Fruit fly (Drosophila melanogaster): ENCODE results near the gene caz.

The caz gene

DNA sequence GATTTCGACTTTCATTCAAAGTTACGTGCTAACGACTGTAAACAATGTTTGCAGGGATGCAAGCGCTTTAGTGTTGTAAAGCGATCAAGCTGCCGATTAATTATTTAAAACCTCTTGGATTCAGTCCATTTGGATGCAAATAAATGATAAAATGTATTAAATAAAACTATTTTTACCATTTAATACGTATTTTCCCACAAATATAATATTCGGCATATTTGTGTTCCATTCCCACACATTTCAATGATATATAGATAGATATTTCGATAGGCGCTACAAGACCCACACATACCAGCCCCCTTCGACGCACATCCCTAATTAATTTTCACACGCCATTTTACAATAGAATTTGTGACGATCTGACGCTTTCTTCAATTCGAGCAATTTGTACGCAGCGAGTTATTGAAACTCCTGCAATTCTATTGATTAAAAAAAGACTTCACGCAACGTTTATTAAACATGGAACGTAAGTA, at the start of gene caz, which contains the start of gene CG32576:
caz (plus strand) TSS at position 319 of the 473 bp plus-strand sequence.
CG32576 (minus strand) TSS at position 42 of the 473 bp plus-strand sequence.
- no peak for TF ChIP-seq ttk (optimal IDR thresholded peaks at IDR 0.05)
- TF ChIP-seq psq (optimal IDR thresholded peaks at IDR 0.05) = no peak
- TF ChIP-seq Sin3A (optimal IDR thresholded peaks at IDR 0.05) = no peak
- no peak for TF ChIP-seq insv (optimal IDR thresholded peaks at IDR 0.05)
- TF ChIP-seq h (optimal IDR thresholded peaks at IDR 0.05) = no peak

DNA sequence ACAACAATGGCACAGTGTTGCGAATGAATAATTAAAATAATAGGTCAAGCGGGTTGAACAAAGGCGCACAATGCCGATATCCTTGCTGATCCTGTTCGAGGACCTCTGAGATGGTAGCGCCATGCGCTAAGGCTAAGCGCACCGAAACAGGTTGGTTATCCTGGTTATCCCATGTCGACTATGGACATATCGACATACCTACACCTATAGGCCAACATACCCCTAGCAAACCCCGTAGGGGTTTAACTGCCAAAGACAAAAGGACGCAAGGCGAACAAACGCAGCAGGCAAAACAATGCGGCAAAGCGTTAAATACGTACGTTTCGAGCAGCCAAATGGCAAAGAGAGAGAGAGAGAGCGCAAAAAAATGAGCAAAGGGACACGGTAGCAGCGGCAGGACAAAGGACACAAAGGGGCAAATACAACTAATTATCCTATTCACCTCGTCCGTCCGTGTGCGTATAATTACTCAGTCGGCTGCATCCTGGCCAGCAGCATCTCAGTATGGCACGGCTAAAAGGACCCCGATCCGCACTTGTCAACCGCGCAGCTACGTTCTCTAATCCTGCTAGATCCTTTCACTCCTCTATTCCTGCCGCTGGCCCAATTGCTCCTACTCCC, 46.7 kb upstream of the caz start:
- TF ChIP-seq Sin3A (optimal IDR thresholded peaks at IDR 0.05) (no peak), psq (optimal IDR thresholded peaks at IDR 0.05) (no peak)

dm6 chrX:16243989-16244388, 44.6 kb upstream of the caz start:
- TF ChIP-seq psq (optimal IDR thresholded peaks at IDR 0.05) = no peak

DNA sequence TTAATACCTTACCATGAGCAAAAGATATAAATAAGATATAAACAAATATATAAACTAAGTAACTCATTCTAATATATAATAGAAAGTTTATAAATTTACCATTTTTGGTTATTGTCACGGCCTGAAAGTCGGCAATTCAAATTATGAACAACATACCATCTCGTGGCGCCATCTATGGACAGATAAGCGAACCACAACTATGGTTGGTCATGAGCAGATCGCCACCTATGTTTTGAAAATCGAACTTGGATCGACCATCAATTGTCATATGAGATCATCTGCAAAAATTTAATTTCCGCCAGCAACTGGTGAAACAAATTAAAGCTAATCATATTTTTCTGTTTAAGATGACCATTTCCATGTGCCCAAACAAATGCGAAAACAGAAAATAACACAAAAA, 43.9 kb upstream of the caz start:
- TF ChIP-seq Sin3A (optimal IDR thresholded peaks at IDR 0.05) (no peak), insv (optimal IDR thresholded peaks at IDR 0.05) (no peak), Myc (optimal IDR thresholded peaks at IDR 0.05) (no peak), psq (optimal IDR thresholded peaks at IDR 0.05) (no peak), ttk (optimal IDR thresholded peaks at IDR 0.05) (no peak), h (optimal IDR thresholded peaks at IDR 0.05) (no peak)

- TF ChIP-seq Sin3A (optimal IDR thresholded peaks at IDR 0.05) (no peak), ttk (optimal IDR thresholded peaks at IDR 0.05) (no peak), h (optimal IDR thresholded peaks at IDR 0.05) (no peak), psq (optimal IDR thresholded peaks at IDR 0.05) (no peak), insv (optimal IDR thresholded peaks at IDR 0.05) (no peak), Myc (optimal IDR thresholded peaks at IDR 0.05) (no peak)
Measured at dm6 chrX:16263415-16263814, 25.2 kb upstream of the caz start.

dm6 chrX:16266437-16266836, 22.2 kb upstream of the caz start, which contains the start of gene CG12507:
CG12507 (minus strand) TSS chrX:16266537.
- TF ChIP-seq psq (optimal IDR thresholded peaks at IDR 0.05) (no peak), h (optimal IDR thresholded peaks at IDR 0.05) (no peak), ttk (optimal IDR thresholded peaks at IDR 0.05) (no peak), insv (optimal IDR thresholded peaks at IDR 0.05) (no peak), Myc (optimal IDR thresholded peaks at IDR 0.05) (no peak), Sin3A (optimal IDR thresholded peaks at IDR 0.05) (no peak)

DNA sequence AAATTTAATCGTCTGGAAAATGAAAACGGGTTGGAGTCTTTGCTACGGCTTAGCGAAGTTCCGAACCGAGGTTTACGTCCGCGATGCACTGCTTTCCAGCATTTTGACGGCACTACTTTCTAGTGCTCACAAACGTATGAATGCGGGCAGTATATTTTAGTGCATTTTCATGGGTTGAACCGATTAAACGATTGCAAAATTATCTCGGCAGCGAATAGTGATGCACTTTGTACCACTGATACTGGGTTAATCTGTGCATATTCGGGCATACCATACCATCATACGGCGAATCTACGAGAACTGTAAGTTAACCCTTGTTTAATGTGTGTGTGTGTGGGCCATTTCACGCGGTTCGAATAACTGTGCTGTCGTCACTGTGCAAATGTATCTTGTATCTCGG, 17.8 kb upstream of the caz start, which contains the start of gene Mfe2:
Mfe2 (plus strand) TSS at position 157 of the 400 bp plus-strand sequence.
- TF ChIP-seq ttk (optimal IDR thresholded peaks at IDR 0.05) (no peak), Myc (optimal IDR thresholded peaks at IDR 0.05) (no peak), Sin3A (optimal IDR thresholded peaks at IDR 0.05) (no peak), psq (optimal IDR thresholded peaks at IDR 0.05) (no peak), h (optimal IDR thresholded peaks at IDR 0.05) (no peak), insv (optimal IDR thresholded peaks at IDR 0.05) (no peak)

DNA sequence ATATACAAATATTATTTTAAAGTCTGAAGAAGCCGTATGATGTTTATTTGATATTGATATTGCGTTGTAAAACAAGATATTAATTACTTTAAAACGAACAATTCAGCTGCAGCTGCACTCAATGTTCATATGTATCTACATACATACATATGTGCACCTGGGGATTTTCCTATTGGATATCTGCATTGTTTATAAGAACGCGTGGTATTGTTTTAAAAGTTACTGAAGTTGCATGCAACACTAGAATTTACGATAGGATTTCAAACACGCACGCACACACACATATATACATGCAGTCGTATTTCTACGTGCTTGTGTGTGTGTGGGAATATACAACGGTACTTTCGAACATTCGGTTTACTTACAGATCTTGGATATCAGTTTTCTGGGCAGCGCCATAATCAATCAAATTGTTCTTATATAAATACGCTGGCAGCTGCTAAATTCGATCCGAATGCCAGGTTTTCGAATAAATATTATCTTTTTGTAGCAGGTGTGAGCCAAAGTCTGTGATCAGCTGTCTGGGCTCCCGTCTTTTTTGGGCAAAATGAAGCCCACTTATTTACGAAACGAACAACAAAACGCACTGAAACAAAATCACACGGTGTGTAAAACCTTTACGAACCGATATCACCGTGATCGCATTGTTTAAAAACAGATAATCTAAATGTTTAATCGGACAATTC, 13.3 kb upstream of the caz start:
- TF ChIP-seq h (optimal IDR thresholded peaks at IDR 0.05) = no peak
- TF ChIP-seq Myc (optimal IDR thresholded peaks at IDR 0.05) = no peak
- no peak for TF ChIP-seq insv (optimal IDR thresholded peaks at IDR 0.05)
- TF ChIP-seq Sin3A (optimal IDR thresholded peaks at IDR 0.05) = no peak
- no peak for TF ChIP-seq psq (optimal IDR thresholded peaks at IDR 0.05)
- no peak for TF ChIP-seq ttk (optimal IDR thresholded peaks at IDR 0.05)

DNA sequence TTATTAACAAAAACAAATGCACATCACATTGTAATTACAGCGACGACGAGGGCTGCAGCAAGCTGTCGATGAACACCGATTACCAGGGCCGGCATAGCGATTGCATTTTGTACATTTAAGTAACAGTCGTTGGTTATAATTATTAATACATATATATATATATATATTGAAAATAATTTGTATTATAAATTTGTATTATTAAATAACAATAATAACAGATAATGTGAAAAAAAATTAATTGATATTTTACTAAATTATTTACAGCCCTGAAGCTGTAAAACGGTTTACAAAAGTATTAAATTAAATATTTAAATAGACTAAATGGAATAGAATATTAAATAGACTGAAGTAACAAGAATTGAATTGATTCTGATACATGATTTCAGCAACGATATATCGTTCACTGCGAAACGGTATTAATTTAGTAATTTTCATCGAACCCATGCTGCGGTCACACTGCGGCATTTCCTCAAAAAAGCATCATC, 12.7 kb upstream of the caz start, which contains the start of the genes kat80 and Prosalpha4:
kat80 (minus strand) TSS at position 327 of the 485 bp plus-strand sequence.
Prosalpha4 (plus strand) TSS at position 417 of the 485 bp plus-strand sequence.
- no peak for TF ChIP-seq h (optimal IDR thresholded peaks at IDR 0.05)
- no peak for TF ChIP-seq ttk (optimal IDR thresholded peaks at IDR 0.05)
- no peak for TF ChIP-seq psq (optimal IDR thresholded peaks at IDR 0.05)
- TF ChIP-seq Sin3A (optimal IDR thresholded peaks at IDR 0.05) = no peak
- no peak for TF ChIP-seq insv (optimal IDR thresholded peaks at IDR 0.05)
- no peak for TF ChIP-seq Myc (optimal IDR thresholded peaks at IDR 0.05)

- TF ChIP-seq Sin3A (optimal IDR thresholded peaks at IDR 0.05) (no peak), psq (optimal IDR thresholded peaks at IDR 0.05) (no peak), Myc (optimal IDR thresholded peaks at IDR 0.05) (no peak), ttk (optimal IDR thresholded peaks at IDR 0.05) (no peak), h (optimal IDR thresholded peaks at IDR 0.05) (no peak), insv (optimal IDR thresholded peaks at IDR 0.05) (no peak)
Measured at dm6 chrX:16277878-16278506, 10.6 kb upstream of the caz start, which contains the start of gene eas. eas (plus strand) TSS chrX:16278328.

dm6 chrX:16278783-16279182, 9.8 kb upstream of the caz start:
- TF ChIP-seq insv (optimal IDR thresholded peaks at IDR 0.05) = no peak
- no peak for TF ChIP-seq ttk (optimal IDR thresholded peaks at IDR 0.05)
- TF ChIP-seq h (optimal IDR thresholded peaks at IDR 0.05) = no peak
- no peak for TF ChIP-seq psq (optimal IDR thresholded peaks at IDR 0.05)
- no peak for TF ChIP-seq Sin3A (optimal IDR thresholded peaks at IDR 0.05)
- TF ChIP-seq Myc (optimal IDR thresholded peaks at IDR 0.05) = no peak

dm6 chrX:16279340-16279941, 9.2 kb upstream of the caz start:
- TF ChIP-seq ttk (optimal IDR thresholded peaks at IDR 0.05) (no peak), insv (optimal IDR thresholded peaks at IDR 0.05) (no peak), Sin3A (optimal IDR thresholded peaks at IDR 0.05) (no peak), psq (optimal IDR thresholded peaks at IDR 0.05) (no peak), h (optimal IDR thresholded peaks at IDR 0.05) (no peak), Myc (optimal IDR thresholded peaks at IDR 0.05) (no peak)
